Worm (Caenorhabditis elegans) whole organism, L4/young adult: ENCODE measurements around the gene yif-1.
"Not testable (repeated sequence)": the region's sequence is repeated elsewhere in the genome, so short reads cannot be mapped to it uniquely, and the experiment has no call there.

Source experiments
- W03F9.2 ChIP-seq: fragments of 150-350 bp; optimal IDR thresholded peaks from 2 replicates; lab custom pipeline; 2014; ENCODE audit warnings: missing biosample characterization, missing genetic modification characterization
- dao-5 ChIP-seq: sonication (generic microtip); optimal IDR thresholded peaks from 2 replicates; lab custom pipeline; 2016; ENCODE audit warnings: missing genotype, missing genetic modification characterization, moderate library complexity, missing compliant biosample characterization

- not testable (repeated sequence) for TF ChIP-seq dao-5, W03F9.2 (tag; lab: Kevin White, UChicago)
Measured at ce11 chrV:10004048-10004761, 50.5 kb downstream of the yif-1 start, which contains the start of gene uda-1.
